Worm (Caenorhabditis elegans): ENCODE results near the gene Y38E10A.34.
"Not testable (repeated sequence)": the region's sequence is repeated elsewhere in the genome, so short reads cannot be mapped to it uniquely, and the experiment has no call there.

Gene Y38E10A.34

ce11 chrII:12624433-12624832 lies 6.6 kb upstream of the Y38E10A.34 start, which contains the start of gene Y38E10A.14:
Y38E10A.14 (minus strand) TSS chrII:12624533.
- TF ChIP-seq W03F9.2, dao-5, him-1 (tag; optimal IDR thresholded peaks at IDR 0.05): not testable (repeated sequence)

ce11 chrII:12625673-12626072 lies 5.3 kb upstream of the Y38E10A.34 start:
- TF ChIP-seq W03F9.2 (tag; optimal IDR thresholded peaks at IDR 0.05) (no peak), him-1 (tag; optimal IDR thresholded peaks at IDR 0.05) (no peak), dao-5 (tag; optimal IDR thresholded peaks at IDR 0.05) (no peak)

ce11 chrII:12626120-12626624 lies 4.8 kb upstream of the Y38E10A.34 start:
- TF ChIP-seq W03F9.2 (tag; optimal IDR thresholded peaks at IDR 0.05) (no peak), him-1 (tag; optimal IDR thresholded peaks at IDR 0.05) (no peak), dao-5 (tag; optimal IDR thresholded peaks at IDR 0.05) (no peak)

ce11 chrII:12626887-12627286 lies 4.1 kb upstream of the Y38E10A.34 start, which contains the start of gene nspe-7:
nspe-7 (plus strand) TSS chrII:12627187.
- no peak for TF ChIP-seq dao-5 (tag; optimal IDR thresholded peaks at IDR 0.05)
- no peak for TF ChIP-seq W03F9.2 (tag; optimal IDR thresholded peaks at IDR 0.05)
- TF ChIP-seq him-1 (tag; optimal IDR thresholded peaks at IDR 0.05): no peak

ce11 chrII:12628566-12628965 lies 2.4 kb upstream of the Y38E10A.34 start, which contains the start of gene nspe-5:
nspe-5 (plus strand) TSS chrII:12628866.
- TF ChIP-seq him-1 (tag; optimal IDR thresholded peaks at IDR 0.05): no peak
- TF ChIP-seq dao-5 (tag; optimal IDR thresholded peaks at IDR 0.05): no peak
- TF ChIP-seq W03F9.2 (tag; optimal IDR thresholded peaks at IDR 0.05): no peak

ce11 chrII:12629387-12629786 lies 1.6 kb upstream of the Y38E10A.34 start, which contains the start of gene Y38E10A.28:
Y38E10A.28 (plus strand) TSS chrII:12629687.
- TF ChIP-seq dao-5 (tag; optimal IDR thresholded peaks at IDR 0.05) (no peak), him-1 (tag; optimal IDR thresholded peaks at IDR 0.05) (no peak), W03F9.2 (tag; optimal IDR thresholded peaks at IDR 0.05) (no peak)

- TF ChIP-seq him-1 (tag; optimal IDR thresholded peaks at IDR 0.05) (no peak), dao-5 (tag; optimal IDR thresholded peaks at IDR 0.05) (no peak), W03F9.2 (tag; optimal IDR thresholded peaks at IDR 0.05) (no peak)
These were observed 3.8 kb downstream of the Y38E10A.34 start, which contains the start of gene Y38E10A.17 for ce11 chrII:12634749-12635318. Y38E10A.17 (minus strand) TSS chrII:12634799.

- no peak for TF ChIP-seq him-1 (tag; optimal IDR thresholded peaks at IDR 0.05)
- no peak for TF ChIP-seq W03F9.2 (tag; optimal IDR thresholded peaks at IDR 0.05)
- TF ChIP-seq dao-5 (tag; optimal IDR thresholded peaks at IDR 0.05): no peak
These were observed 5.6 kb downstream of the Y38E10A.34 start, which contains the start of gene nhr-234 for ce11 chrII:12636602-12637001. nhr-234 (plus strand) TSS chrII:12636678.

- TF ChIP-seq dao-5 (tag; optimal IDR thresholded peaks at IDR 0.05) (no peak), W03F9.2 (tag; optimal IDR thresholded peaks at IDR 0.05) (no peak), him-1 (tag; optimal IDR thresholded peaks at IDR 0.05) (no peak)
These were observed 9.4 kb downstream of the Y38E10A.34 start, which contains the start of gene nhr-235 for ce11 chrII:12640370-12640769. nhr-235 (plus strand) TSS chrII:12640670.

ce11 chrII:12654447-12654846 lies 23.5 kb downstream of the Y38E10A.34 start, which contains the start of gene rgs-4:
rgs-4 (plus strand) TSS chrII:12654747.
- TF ChIP-seq W03F9.2 (tag; optimal IDR thresholded peaks at IDR 0.05): no peak
- no peak for TF ChIP-seq dao-5 (tag; optimal IDR thresholded peaks at IDR 0.05)
- TF ChIP-seq him-1 (tag; optimal IDR thresholded peaks at IDR 0.05): no peak

- TF ChIP-seq dao-5 (tag; optimal IDR thresholded peaks at IDR 0.05) (no peak), him-1 (tag; optimal IDR thresholded peaks at IDR 0.05) (no peak), W03F9.2 (tag; optimal IDR thresholded peaks at IDR 0.05) (no peak)
These were observed 24.8 kb downstream of the Y38E10A.34 start for ce11 chrII:12655816-12656215.

- TF ChIP-seq dao-5 (tag; optimal IDR thresholded peaks at IDR 0.05) (no peak), W03F9.2 (tag; optimal IDR thresholded peaks at IDR 0.05) (no peak), him-1 (tag; optimal IDR thresholded peaks at IDR 0.05) (no peak)
These were observed 26.6 kb downstream of the Y38E10A.34 start for ce11 chrII:12657620-12658019.

- TF ChIP-seq him-1 (tag; optimal IDR thresholded peaks at IDR 0.05) (no peak), W03F9.2 (tag; optimal IDR thresholded peaks at IDR 0.05) (no peak), dao-5 (tag; optimal IDR thresholded peaks at IDR 0.05) (no peak)
These were observed 27.4 kb downstream of the Y38E10A.34 start for ce11 chrII:12658409-12658808.

- TF ChIP-seq dao-5 (tag; optimal IDR thresholded peaks at IDR 0.05): no peak
- peak; percentile 18 for TF ChIP-seq W03F9.2 (tag; optimal IDR thresholded peaks at IDR 0.05)
These were observed 28.8 kb downstream of the Y38E10A.34 start for ce11 chrII:12659676-12660371.
